Fruit fly (Drosophila melanogaster) whole organism, embryonic: Measurements from ENCODE around the gene Kua.

ENCODE experiments used
- CG10979 ChIP-seq: fragments of 200-800 bp; sonication (Bioruptor generic); optimal IDR thresholded peaks from 2 replicates; lab custom pipeline; 2018; ENCODE audit warnings: missing biosample characterization, mild to moderate bottlenecking, missing genetic modification characterization, moderate library complexity
- CG12236 ChIP-seq: fragments of 200-800 bp; sonication (Bioruptor generic); optimal IDR thresholded peaks from 2 replicates; lab custom pipeline; 2016; ENCODE audit warnings: missing biosample characterization, missing genetic modification characterization
- CG12299 ChIP-seq: fragments of 200-800 bp; sonication (Bioruptor generic); optimal IDR thresholded peaks from 2 replicates; lab custom pipeline; 2018; ENCODE audit warnings: missing biosample characterization, mild to moderate bottlenecking, missing genetic modification characterization
- CG13894 ChIP-seq: fragments of 200-800 bp; sonication (Bioruptor generic); optimal IDR thresholded peaks from 3 replicates; lab custom pipeline; 2018; ENCODE audit warnings: missing biosample characterization, mild to moderate bottlenecking, missing genetic modification characterization, moderate library complexity
- CG14014 ChIP-seq: fragments of 200-800 bp; sonication (Bioruptor generic); IDR thresholded peaks from 2 replicates; pipeline ENCODE4 v1.3.6; 2022; ENCODE audit warnings: missing biosample characterization, missing genetic modification characterization
- CG16863 ChIP-seq: fragments of 200-800 bp; sonication (Bioruptor generic); optimal IDR thresholded peaks from 3 replicates; lab custom pipeline; 2016; ENCODE audit warnings: missing biosample characterization, missing genetic modification characterization
- CG18599 ChIP-seq: fragments of 200-800 bp; sonication (Bioruptor generic); optimal IDR thresholded peaks from 3 replicates; lab custom pipeline; 2017; ENCODE audit warnings: missing biosample characterization, missing genetic modification characterization, mild to moderate bottlenecking, moderate library complexity, missing genetic modification reagents
- CG30431 ChIP-seq: fragments of 200-800 bp; sonication (Bioruptor generic); optimal IDR thresholded peaks from 2 replicates; lab custom pipeline; 2017; ENCODE audit warnings: missing biosample characterization, missing genetic modification characterization
- CG31388 ChIP-seq: fragments of 200-800 bp; sonication (Bioruptor generic); optimal IDR thresholded peaks from 2 replicates; lab custom pipeline; 2016; ENCODE audit warnings: missing biosample characterization, missing genetic modification characterization
- CG33557 ChIP-seq: fragments of 200-800 bp; sonication (Bioruptor generic); optimal IDR thresholded peaks from 2 replicates; lab custom pipeline; 2019; ENCODE audit warnings: missing biosample characterization, mild to moderate bottlenecking, missing genetic modification characterization, moderate library complexity
- CG34224 ChIP-seq: fragments of 200-800 bp; sonication (Bioruptor generic); IDR thresholded peaks from 3 replicates; pipeline ENCODE4 v1.3.6; 2022; ENCODE audit warnings: missing biosample characterization, missing genetic modification characterization; ENCODE audit not compliant: partially characterized antibody
- CG5180 ChIP-seq: fragments of 200-800 bp; sonication (Bioruptor generic); optimal IDR thresholded peaks from 3 replicates; lab custom pipeline; 2017; ENCODE audit warnings: missing biosample characterization, missing genetic modification characterization, mild to moderate bottlenecking, moderate library complexity, missing genetic modification reagents
- CG6689 ChIP-seq: fragments of 200-800 bp; sonication (Bioruptor generic); IDR thresholded peaks from 2 replicates; pipeline ENCODE4 v1.3.6; 2022; ENCODE audit warnings: missing biosample characterization, missing genetic modification characterization
- CG6791 ChIP-seq: fragments of 200-800 bp; sonication (Bioruptor generic); IDR thresholded peaks from 3 replicates; pipeline ENCODE4 v1.3.6; 2022; ENCODE audit warnings: missing biosample characterization, missing genetic modification characterization; ENCODE audit not compliant: partially characterized antibody
- CG7271 ChIP-seq: fragments of 200-800 bp; sonication (Bioruptor generic); optimal IDR thresholded peaks from 2 replicates; lab custom pipeline; 2018; ENCODE audit warnings: missing biosample characterization, mild to moderate bottlenecking, missing genetic modification characterization, moderate library complexity
- CG8478 ChIP-seq: fragments of >200 bp; optimal IDR thresholded peaks from 2 replicates; lab custom pipeline; 2018
- Deaf1 ChIP-seq: fragments of 200-800 bp; optimal IDR thresholded peaks from 3 replicates; lab custom pipeline; 2019; ENCODE audit warnings: missing biosample characterization, mild to moderate bottlenecking, missing genetic modification characterization, moderate library complexity
- Dp ChIP-seq: fragments of 200-800 bp; sonication (Bioruptor generic); optimal IDR thresholded peaks from 2 replicates; lab custom pipeline; 2018; ENCODE audit warnings: missing biosample characterization, mild to moderate bottlenecking, missing genetic modification characterization, moderate library complexity
- Dref ChIP-seq: fragments of 200-800 bp; sonication (Bioruptor generic); IDR thresholded peaks from 2 replicates; pipeline ENCODE4 v1.3.6; 2022; ENCODE audit warnings: missing biosample characterization, missing genetic modification characterization
- E2f1 ChIP-seq: fragments of 200-800 bp; sonication (Bioruptor generic); IDR thresholded peaks from 2 replicates; pipeline ENCODE4 v1.3.6; 2022; ENCODE audit warnings: missing biosample characterization, missing genetic modification characterization
- GATAe ChIP-seq: fragments of 200-800 bp; sonication (Bioruptor generic); conservative IDR thresholded peaks from 2 replicates; pipeline ENCODE4 v1.3.6; 2022; ENCODE audit warnings: missing biosample characterization, missing genetic modification characterization
- Gug ChIP-seq: fragments of 200-800 bp; sonication (Bioruptor generic); IDR thresholded peaks from 4 replicates; pipeline ENCODE4 v1.3.6; 2022; ENCODE audit warnings: missing biosample characterization, missing genetic modification characterization
- HHEX ChIP-seq: fragments of 200-800 bp; sonication (Bioruptor generic); optimal IDR thresholded peaks from 3 replicates; lab custom pipeline; 2017; ENCODE audit warnings: missing biosample characterization, mild to moderate bottlenecking, missing genetic modification characterization, missing genetic modification reagents
- Hmx ChIP-seq: fragments of 200-800 bp; sonication (Bioruptor generic); optimal IDR thresholded peaks from 2 replicates; lab custom pipeline; 2016; ENCODE audit warnings: missing biosample characterization, missing genetic modification characterization
- Hr51 ChIP-seq, 2 experiments: fragments of 200-800 bp; sonication (Bioruptor generic); optimal IDR thresholded peaks; 2 replicates in 1 of 2; 3 replicates in 1 of 2; lab custom pipeline; 2016 to 2018; ENCODE audit warnings: missing biosample characterization in 2 of 2, missing genetic modification characterization in 2 of 2, mild to moderate bottlenecking in 1 of 2, moderate library complexity in 1 of 2
- Lhr ChIP-seq: fragments of 200-800 bp; sonication (Bioruptor generic); optimal IDR thresholded peaks from 3 replicates; lab custom pipeline; 2017; ENCODE audit warnings: mild to moderate bottlenecking, missing biosample characterization, missing genetic modification reagents, missing genetic modification characterization
- MTF-1 ChIP-seq: fragments of 200-800 bp; sonication (Bioruptor generic); optimal IDR thresholded peaks from 2 replicates; lab custom pipeline; 2018; ENCODE audit warnings: missing biosample characterization, mild to moderate bottlenecking, missing genetic modification characterization, borderline replicate concordance
- Nf-YC ChIP-seq: fragments of 200-800 bp; optimal IDR thresholded peaks from 3 replicates; lab custom pipeline; 2019; ENCODE audit warnings: missing biosample characterization, mild to moderate bottlenecking, missing genetic modification characterization, moderate library complexity
- Oli ChIP-seq: fragments of 200-800 bp; sonication (Bioruptor generic); optimal IDR thresholded peaks from 2 replicates; lab custom pipeline; 2018; ENCODE audit warnings: missing biosample characterization, mild to moderate bottlenecking, missing genetic modification characterization, moderate library complexity
- Poxn ChIP-seq: fragments of 200-800 bp; sonication (Bioruptor generic); IDR thresholded peaks from 2 replicates; pipeline ENCODE4 v1.3.6; 2022; ENCODE audit warnings: missing biosample characterization, missing genetic modification characterization
- Sox100B ChIP-seq: fragments of 200-800 bp; sonication (Bioruptor generic); optimal IDR thresholded peaks from 3 replicates; lab custom pipeline; 2018; ENCODE audit warnings: missing biosample characterization, mild to moderate bottlenecking, missing genetic modification characterization
- Vsx1 ChIP-seq: fragments of 200-800 bp; sonication (Bioruptor generic); optimal IDR thresholded peaks from 2 replicates; lab custom pipeline; 2017; ENCODE audit warnings: missing biosample characterization, mild to moderate bottlenecking, missing genetic modification characterization, missing genetic modification reagents
- amos ChIP-seq: fragments of 200-800 bp; sonication (Bioruptor generic); IDR thresholded peaks from 2 replicates; pipeline ENCODE4 v1.3.6; 2022; ENCODE audit warnings: missing biosample characterization, missing genetic modification characterization; ENCODE audit not compliant: partially characterized antibody
- ato ChIP-seq: fragments of 200-800 bp; sonication (Bioruptor generic); IDR thresholded peaks from 2 replicates; pipeline ENCODE4 v1.3.6; 2022; ENCODE audit warnings: missing biosample characterization, missing genetic modification characterization; ENCODE audit not compliant: partially characterized antibody
- bigmax ChIP-seq: fragments of 200-800 bp; sonication (Bioruptor generic); optimal IDR thresholded peaks from 2 replicates; lab custom pipeline; 2018; ENCODE audit warnings: missing biosample characterization, mild to moderate bottlenecking, missing genetic modification characterization
- cg ChIP-seq: fragments of 200-800 bp; sonication (Bioruptor generic); optimal IDR thresholded peaks from 3 replicates; lab custom pipeline; 2019; ENCODE audit warnings: missing biosample characterization, mild to moderate bottlenecking, missing genetic modification characterization, moderate library complexity
- grn ChIP-seq: fragments of 200-800 bp; sonication (Bioruptor generic); optimal IDR thresholded peaks from 3 replicates; lab custom pipeline; 2017; ENCODE audit warnings: missing biosample characterization, missing genetic modification characterization
- hkb ChIP-seq, 2 experiments: fragments of 200-800 bp in 1 of 2; fragments of >200 bp in 1 of 2; sonication (Bioruptor generic) in 1 of 2; IDR thresholded peaks in 1 of 2; optimal IDR thresholded peaks in 1 of 2; 2 replicates each; pipeline versions ENCODE4 v1.3.6 to Lab custom; 2017 to 2022; ENCODE audit warnings: missing biosample characterization in 1 of 2, missing genetic modification characterization in 1 of 2
- insv ChIP-seq, 2 experiments: fragments of 200-800 bp; sonication (Bioruptor generic); optimal IDR thresholded peaks; 3 replicates each; lab custom pipeline; 2016 to 2018; ENCODE audit warnings: missing biosample characterization in 2 of 2, missing genetic modification characterization in 2 of 2
- inv ChIP-seq: fragments of 200-800 bp; sonication (Bioruptor generic); IDR thresholded peaks from 2 replicates; pipeline ENCODE4 v1.3.6; 2022; ENCODE audit warnings: missing biosample characterization, missing genetic modification characterization; ENCODE audit not compliant: partially characterized antibody
- pan ChIP-seq, 4 experiments: fragments of >200 bp in 3 of 4; fragments of 200-800 bp in 1 of 4; sonication (Bioruptor generic) in 1 of 4; optimal IDR thresholded peaks in 3 of 4; IDR thresholded peaks in 1 of 4; 2 replicates each; pipeline versions ENCODE4 v1.3.6 to Lab custom; 2017 to 2022; ENCODE audit warnings: missing biosample characterization in 2 of 4, missing genetic modification characterization in 2 of 4, mixed read lengths in 1 of 4
- repo ChIP-seq: fragments of 200-800 bp; sonication (Bioruptor generic); optimal IDR thresholded peaks from 2 replicates; lab custom pipeline; 2016; ENCODE audit warnings: missing biosample characterization, missing genetic modification characterization
- salm ChIP-seq: fragments of 200-800 bp; sonication (Bioruptor generic); optimal IDR thresholded peaks from 2 replicates; lab custom pipeline; 2018; ENCODE audit warnings: missing biosample characterization, mild to moderate bottlenecking, missing genetic modification characterization
- schlank ChIP-seq: fragments of 200-800 bp; sonication (Bioruptor generic); optimal IDR thresholded peaks from 2 replicates; lab custom pipeline; 2018; ENCODE audit warnings: missing biosample characterization, mild to moderate bottlenecking, missing genetic modification characterization
- sens ChIP-seq: fragments of 200-800 bp; sonication (Bioruptor generic); peaks from one replicate; lab custom pipeline; 2016; ENCODE audit warnings: missing biosample characterization, missing genetic modification characterization
- vnd ChIP-seq: fragments of 200-800 bp; sonication (Bioruptor generic); IDR thresholded peaks from 3 replicates; pipeline ENCODE4 v1.3.6; 2022; ENCODE audit warnings: missing biosample characterization, missing genetic modification characterization; ENCODE audit not compliant: partially characterized antibody
- z ChIP-seq: fragments of 200-800 bp; sonication (Bioruptor generic); IDR thresholded peaks from 3 replicates; pipeline ENCODE4 v1.3.6; 2022; ENCODE audit warnings: missing biosample characterization, missing genetic modification characterization

Gene Kua

DNA sequence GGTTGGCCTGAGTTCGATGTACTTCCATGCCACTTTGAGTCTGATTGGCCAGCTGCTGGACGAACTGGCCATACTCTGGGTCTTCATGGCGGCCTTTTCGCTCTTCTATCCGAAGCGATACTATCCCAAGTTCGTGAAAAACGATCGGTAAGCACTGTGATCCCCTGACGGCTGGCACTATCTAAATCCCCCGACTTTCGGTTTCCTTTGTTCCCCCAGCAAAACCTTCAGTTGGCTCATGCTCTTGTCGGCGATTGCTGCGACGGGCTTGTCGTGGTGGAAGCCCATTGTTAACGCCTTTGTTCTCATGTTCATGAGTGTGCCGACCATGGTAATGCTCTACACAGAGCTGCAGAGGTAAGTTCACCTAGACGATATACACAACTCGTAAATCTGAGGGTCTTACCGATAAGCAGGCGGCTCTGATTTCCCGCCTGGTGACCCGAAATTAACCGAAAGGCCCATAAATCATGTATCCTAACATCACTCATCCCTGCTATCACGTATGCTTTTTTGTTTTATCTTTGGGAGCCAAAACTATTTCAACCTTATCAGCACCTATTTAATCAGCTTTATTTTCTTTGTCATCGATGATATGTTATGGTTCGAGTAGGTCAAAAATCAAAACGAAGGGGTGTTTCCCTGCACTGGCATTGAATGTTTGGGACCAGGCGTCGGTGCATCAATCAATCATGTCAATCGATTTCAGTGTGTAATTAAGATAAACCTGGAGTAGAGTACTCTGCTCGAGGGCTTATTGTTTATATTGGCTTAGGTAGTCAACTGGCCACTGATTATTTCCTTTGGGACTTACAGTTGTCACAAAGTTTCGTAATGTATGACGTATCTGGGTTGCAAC is 28.0 kb upstream of the Kua start (continued):
- no peak for TF ChIP-seq z (GFP tag; lab: Robert Waterston, UW)
- TF ChIP-seq ato = no peak
- TF ChIP-seq HHEX (GFP tag; lab: Kevin White, UChicago) = no peak
- TF ChIP-seq CG6689 = no peak
- TF ChIP-seq Oli (tag; lab: Kevin White, UChicago) = no peak
- 0 out of 2 replicates have a peak, but pooled peaks have one; percentile 19 for TF ChIP-seq GATAe (GFP tag; lab: Robert Waterston, UW)
- no peak for TF ChIP-seq bigmax (GFP tag; lab: Kevin White, UChicago)
- TF ChIP-seq Gug (GFP tag; lab: Robert Waterston, UW) = no peak
- no peak for TF ChIP-seq CG34224 (GFP tag; lab: Robert Waterston, UW)
- no peak for TF ChIP-seq hkb (optimal IDR thresholded peaks at IDR 0.05; lab: Kevin White, UChicago)
- TF ChIP-seq hkb (GFP tag; IDR thresholded peaks at IDR 0.05; lab: Robert Waterston, UW) = no peak
- no peak for TF ChIP-seq amos (GFP tag; lab: Robert Waterston, UW)
- peak; percentile 95 for TF ChIP-seq grn (GFP tag; lab: Kevin White, UChicago)
- TF ChIP-seq Deaf1 (tag; lab: Kevin White, UChicago) = peak; percentile 68
- TF ChIP-seq Dref (GFP tag; lab: Robert Waterston, UW) = no peak
- no peak for TF ChIP-seq CG7271 (tag; lab: Kevin White, UChicago)
- no peak for TF ChIP-seq CG10979
- TF ChIP-seq MTF-1 (GFP tag; lab: Kevin White, UChicago) = no peak
- TF ChIP-seq Sox100B = peak; percentile 7
- TF ChIP-seq cg (GFP tag; lab: Kevin White, UChicago) = no peak
- TF ChIP-seq CG30431 (GFP tag; lab: Kevin White, UChicago) = no peak
- peak; percentile 50 for TF ChIP-seq CG13894 (tag; lab: Kevin White, UChicago)
- TF ChIP-seq insv (GFP tag; optimal IDR thresholded peaks at IDR 0.05; lab: Kevin White, UChicago) = no peak
- TF ChIP-seq salm (tag; lab: Kevin White, UChicago) = peak; percentile 42
- peak; percentile 32 for TF ChIP-seq CG33557 (GFP tag; lab: Kevin White, UChicago)
- no peak for TF ChIP-seq pan (optimal IDR thresholded peaks at IDR 0.05; lab: Kevin White, UChicago)
- peak in 1 of 2 experiments; percentile 33 for TF ChIP-seq pan (GFP tag; optimal IDR thresholded peaks at IDR 0.05 in 1 of 2, IDR thresholded peaks at IDR 0.05 in 1 of 2)
- TF ChIP-seq E2f1 (GFP tag; lab: Robert Waterston, UW) = no peak
- TF ChIP-seq CG18599 (GFP tag; lab: Kevin White, UChicago) = peak; percentile 19
- no peak for TF ChIP-seq CG12299 (tag; lab: Kevin White, UChicago)
- TF ChIP-seq Hmx (GFP tag; lab: Kevin White, UChicago) = no peak
- TF ChIP-seq CG14014 (GFP tag; lab: Robert Waterston, UW) = no peak
- peak; percentile 48 for TF ChIP-seq Nf-YC (tag; lab: Kevin White, UChicago)
- TF ChIP-seq CG6791 (GFP tag; lab: Robert Waterston, UW) = no peak
- no peak for TF ChIP-seq Lhr (GFP tag; lab: Kevin White, UChicago)
- TF ChIP-seq repo (GFP tag; lab: Kevin White, UChicago) = no peak
- TF ChIP-seq Vsx1 = peak; percentile 68
- no peak for TF ChIP-seq CG16863 (GFP tag; lab: Kevin White, UChicago)
- no peak for TF ChIP-seq Dp (GFP tag; lab: Kevin White, UChicago)
- TF ChIP-seq CG5180 (GFP tag; lab: Kevin White, UChicago) = peak; percentile 36
- TF ChIP-seq Poxn (GFP tag; lab: Robert Waterston, UW) = no peak
- no peak for TF ChIP-seq CG31388 (GFP tag; lab: Kevin White, UChicago)
- TF ChIP-seq inv (GFP tag; lab: Robert Waterston, UW) = no peak
- TF ChIP-seq sens (GFP tag; lab: Kevin White, UChicago) = peak; percentile 75
- no peak for TF ChIP-seq CG12236 (GFP tag; lab: Kevin White, UChicago)
- peak; percentile 47; the same call in 1 of the 3 replicates for TF ChIP-seq vnd (GFP tag; lab: Robert Waterston, UW)
- TF ChIP-seq Hr51 (GFP tag; optimal IDR thresholded peaks at IDR 0.05; lab: Kevin White, UChicago) = no peak
- no peak for TF ChIP-seq schlank
- TF ChIP-seq CG8478 = peak; percentile 2
